Fruit fly (Drosophila melanogaster) whole organism, pupa: ENCODE data around the gene hep.

Experiments used
- CG32121 ChIP-seq: fragments of 200-800 bp; sonication (Bioruptor generic); IDR thresholded peaks from 2 replicates; pipeline ENCODE4 v1.3.6; 2022; ENCODE audit warnings: missing biosample characterization, missing genetic modification characterization
- EcR ChIP-seq: fragments of 200-800 bp; sonication (Bioruptor generic); optimal IDR thresholded peaks from 3 replicates; lab custom pipeline; 2019; ENCODE audit warnings: missing biosample characterization, missing genetic modification characterization, mild to moderate bottlenecking, moderate library complexity, missing genetic modification reagents
- Pif1A ChIP-seq: fragments of 200-800 bp; sonication (Bioruptor generic); optimal IDR thresholded peaks from 3 replicates; lab custom pipeline; 2016; ENCODE audit warnings: missing biosample characterization, missing genetic modification characterization

DNA sequence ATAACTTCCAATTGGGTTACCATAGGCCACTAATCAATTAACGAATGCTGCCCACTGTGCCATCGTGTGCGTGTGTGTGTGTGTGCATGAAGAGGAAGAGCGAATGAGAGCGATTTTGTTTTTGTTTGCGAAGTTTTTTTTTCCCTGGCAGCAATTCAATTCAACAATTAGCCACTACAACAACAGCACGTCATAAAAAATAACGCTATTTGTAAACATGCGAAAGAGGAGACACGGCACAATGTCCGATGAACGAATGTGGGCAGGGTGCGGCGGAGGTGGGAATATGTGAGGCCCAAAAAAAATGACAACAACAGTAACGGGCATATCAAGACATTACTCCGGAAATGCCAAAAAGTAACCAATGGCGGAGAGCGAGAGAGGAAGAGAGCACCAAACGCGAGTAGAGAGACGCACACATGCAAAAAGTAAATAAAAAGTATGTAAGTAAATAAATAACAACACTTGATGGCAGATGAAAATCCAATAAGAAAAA lies 2.9 kb downstream of the hep start:
- TF ChIP-seq Pif1A (GFP tag; lab: Kevin White, UChicago) (no peak), CG32121 (GFP tag; lab: Robert Waterston, UW) (no peak; the same call in 1 of the 2 replicates), EcR (GFP tag; lab: Kevin White, UChicago) (no peak)
